Worm (Caenorhabditis elegans): Measurements from ENCODE around the gene istr-1.
A peak's percentile ranks its signal among the peaks of the same experiment; 100 is the strongest.

The istr-1 gene

ce11 chrV:12658142-12658541 is 39.5 kb upstream of the istr-1 start, which contains the start of gene W05B10.6:
TSS of gene W05B10.6 (minus strand) at chrV:12658242.
- TF ChIP-seq elt-2 (tag; optimal IDR thresholded peaks at IDR 0.05), result no peak
- no peak for TF ChIP-seq fkh-2 (tag; optimal IDR thresholded peaks at IDR 0.05)
- no peak for TF ChIP-seq daf-12 (tag; optimal IDR thresholded peaks at IDR 0.05)
- TF ChIP-seq lsy-12 (tag; optimal IDR thresholded peaks at IDR 0.05), result no peak
- TF ChIP-seq fos-1 (tag; optimal IDR thresholded peaks at IDR 0.05), result no peak
- no peak for TF ChIP-seq zag-1 (tag; optimal IDR thresholded peaks at IDR 0.05)
- no peak for TF ChIP-seq ceh-82 (tag; optimal IDR thresholded peaks at IDR 0.05)
- no peak for TF ChIP-seq elt-3 (tag; optimal IDR thresholded peaks at IDR 0.05)
- TF ChIP-seq mdl-1 (tag; optimal IDR thresholded peaks at IDR 0.05), result no peak
- TF ChIP-seq elt-1 (tag; optimal IDR thresholded peaks at IDR 0.05), result no peak
- no peak for TF ChIP-seq nhr-77 (tag; optimal IDR thresholded peaks at IDR 0.05)
- no peak for TF ChIP-seq egl-27 (tag; optimal IDR thresholded peaks at IDR 0.05)
- TF ChIP-seq unc-62 (GFP tag; optimal IDR thresholded peaks at IDR 0.05), result no peak

ce11 chrV:12659426-12659825 is 38.2 kb upstream of the istr-1 start, which contains the start of gene ccch-3:
TSS of gene ccch-3 (minus strand) at chrV:12659687.
- peak; percentile 84 for TF ChIP-seq nhr-23 (tag; optimal IDR thresholded peaks at IDR 0.05)
- TF ChIP-seq jun-1 (tag; optimal IDR thresholded peaks at IDR 0.05), result no peak
- TF ChIP-seq nfya-1 (tag; optimal IDR thresholded peaks at IDR 0.05; ENCODE audit: insufficient read depth), result peak; percentile 55
- peak; percentile 23 for TF ChIP-seq elt-2 (tag; optimal IDR thresholded peaks at IDR 0.05)
- no peak for TF ChIP-seq mdl-1 (tag; optimal IDR thresholded peaks at IDR 0.05)
- TF ChIP-seq sea-2 (GFP tag; optimal IDR thresholded peaks at IDR 0.05), result no peak
- TF ChIP-seq daf-12 (tag; optimal IDR thresholded peaks at IDR 0.05), result no peak
- no peak for TF ChIP-seq fos-1 (tag; optimal IDR thresholded peaks at IDR 0.05)
- peak; percentile 27 for TF ChIP-seq tbx-2 (tag; optimal IDR thresholded peaks at IDR 0.05)
- TF ChIP-seq nhr-25 (tag; optimal IDR thresholded peaks at IDR 0.05), result peak; percentile 55
- no peak for TF ChIP-seq nhr-11 (tag; optimal IDR thresholded peaks at IDR 0.05)
- TF ChIP-seq elt-1 (tag; optimal IDR thresholded peaks at IDR 0.05), result no peak
- TF ChIP-seq hmg-11 (tag; optimal IDR thresholded peaks at IDR 0.05), result peak; percentile 62
- no peak for TF ChIP-seq fkh-2 (tag; optimal IDR thresholded peaks at IDR 0.05)
- peak; percentile 46 for TF ChIP-seq pha-4 (tag; optimal IDR thresholded peaks at IDR 0.05)
- no peak for TF ChIP-seq nhr-28 (tag; optimal IDR thresholded peaks at IDR 0.05)
- no peak for TF ChIP-seq nhr-12 (tag; optimal IDR thresholded peaks at IDR 0.05)
- no peak for TF ChIP-seq skn-1 (tag; optimal IDR thresholded peaks at IDR 0.05)
- peak; percentile 27 for TF ChIP-seq nhr-43 (tag; optimal IDR thresholded peaks at IDR 0.05; ENCODE audit: poor library complexity, severe bottlenecking)
- TF ChIP-seq ama-1 (optimal IDR thresholded peaks at IDR 0.05), result no peak
- TF ChIP-seq ztf-11 (tag; optimal IDR thresholded peaks at IDR 0.05), result no peak
- peak; percentile 49 for TF ChIP-seq lin-15B (tag; optimal IDR thresholded peaks at IDR 0.05)
- TF ChIP-seq R02D3.7 (tag; optimal IDR thresholded peaks at IDR 0.05), result peak; percentile 34
- peak; percentile 4 for TF ChIP-seq lsy-12 (tag; optimal IDR thresholded peaks at IDR 0.05)
- TF ChIP-seq snpc-4 (tag; optimal IDR thresholded peaks at IDR 0.05), result peak; percentile 68

- TF ChIP-seq ceh-9 (tag; optimal IDR thresholded peaks at IDR 0.05), result no peak
- no peak for TF ChIP-seq zag-1 (tag; optimal IDR thresholded peaks at IDR 0.05)
- no peak for TF ChIP-seq mdl-1 (tag; optimal IDR thresholded peaks at IDR 0.05)
- TF ChIP-seq elt-2 (tag; optimal IDR thresholded peaks at IDR 0.05), result no peak
- no peak for TF ChIP-seq nhr-237 (tag; optimal IDR thresholded peaks at IDR 0.05)
- TF ChIP-seq fkh-10 (GFP tag; optimal IDR thresholded peaks at IDR 0.05), result no peak
- TF ChIP-seq nhr-67 (tag; optimal IDR thresholded peaks at IDR 0.05), result no peak
- TF ChIP-seq nhr-11 (tag; optimal IDR thresholded peaks at IDR 0.05), result no peak
Measured at ce11 chrV:12660280-12660818, 37.3 kb upstream of the istr-1 start, which contains the start of gene his-74. TSS of gene his-74 (minus strand) at chrV:12660330.

- no peak for TF ChIP-seq lsy-12 (tag; optimal IDR thresholded peaks at IDR 0.05)
- no peak for TF ChIP-seq tbx-2 (tag; optimal IDR thresholded peaks at IDR 0.05)
- TF ChIP-seq fkh-2 (tag; optimal IDR thresholded peaks at IDR 0.05), result no peak
- TF ChIP-seq ceh-82 (tag; optimal IDR thresholded peaks at IDR 0.05), result no peak
- no peak for TF ChIP-seq ZK546.5 (tag; optimal IDR thresholded peaks at IDR 0.05)
- no peak for TF ChIP-seq nhr-25 (tag; optimal IDR thresholded peaks at IDR 0.05)
- no peak for TF ChIP-seq unc-39 (tag; optimal IDR thresholded peaks at IDR 0.05)
- no peak for TF ChIP-seq daf-12 (tag; optimal IDR thresholded peaks at IDR 0.05)
- TF ChIP-seq ztf-11 (tag; optimal IDR thresholded peaks at IDR 0.05), result no peak
- TF ChIP-seq eor-1 (tag; optimal IDR thresholded peaks at IDR 0.05), result no peak
- no peak for TF ChIP-seq ztf-4 (tag; optimal IDR thresholded peaks at IDR 0.05)
- no peak for TF ChIP-seq lin-15B (tag; optimal IDR thresholded peaks at IDR 0.05)
- TF ChIP-seq nfya-1 (tag; optimal IDR thresholded peaks at IDR 0.05; ENCODE audit: insufficient read depth), result no peak
- TF ChIP-seq hmg-11 (tag; optimal IDR thresholded peaks at IDR 0.05), result no peak
Measured at ce11 chrV:12661619-12662018, 36.0 kb upstream of the istr-1 start, which contains the start of gene W05B10.3. TSS of gene W05B10.3 (minus strand) at chrV:12661719.
